Comparison of ENCODE assay signal across 4 fruit fly cellular contexts in the genomic region with DNA sequence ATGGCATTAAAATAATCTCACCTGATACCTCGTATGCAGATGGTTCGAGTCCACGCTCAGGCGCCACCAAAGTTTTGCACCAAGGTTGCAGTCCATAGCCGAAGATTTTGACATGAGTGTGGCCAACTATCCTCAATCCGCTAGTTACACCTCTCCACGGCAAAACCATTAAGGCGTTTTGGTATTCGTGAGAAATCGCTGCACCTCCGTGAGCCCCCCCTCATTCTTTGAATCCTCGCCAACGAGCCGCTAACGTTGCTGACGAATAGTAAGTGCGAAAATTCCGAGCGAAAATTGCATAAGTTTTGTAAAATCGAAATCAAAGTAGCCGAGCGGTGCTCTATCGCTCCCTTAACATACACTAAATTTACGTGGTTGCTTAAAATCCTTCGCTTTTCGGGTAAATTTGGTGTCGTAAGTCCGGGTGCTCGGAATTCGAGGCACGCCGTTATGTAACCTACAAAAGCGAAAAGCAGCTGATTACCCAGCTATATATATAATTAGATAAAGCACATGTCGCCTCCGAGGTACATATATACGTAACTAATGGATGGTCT.
TF ChIP-seq lines count a peak whose summit lies in the region.

A gene (plus strand): TSS at position 217 of the 557 bp plus-strand sequence.

TF ChIP-seq in whole organism, embryonic, 481 proteins besides CTCF, POLR2A, EP300 and RAD21 (continued from another document and continues in another):
- TF ChIP-seq kah (GFP tag; optimal IDR thresholded peaks at IDR 0.05; lab: Kevin White, UChicago): peak; percentile 17
- peak; percentile 83 for TF ChIP-seq trem (tag; optimal IDR thresholded peaks at IDR 0.05; lab: Kevin White, UChicago)
- no peak for TF ChIP-seq wdn (GFP tag; IDR thresholded peaks at IDR 0.05; lab: Robert Waterston, UW)
- TF ChIP-seq ro (GFP tag; IDR thresholded peaks at IDR 0.05; lab: Robert Waterston, UW): no peak
- TF ChIP-seq dati (GFP tag; IDR thresholded peaks at IDR 0.05; lab: Robert Waterston, UW): no peak
- TF ChIP-seq dm (GFP tag; optimal IDR thresholded peaks at IDR 0.05; lab: Kevin White, UChicago): peak; percentile 34
- TF ChIP-seq zf30C (GFP tag; optimal IDR thresholded peaks at IDR 0.05; lab: Kevin White, UChicago): peak; percentile 44
- TF ChIP-seq rib (GFP tag; IDR thresholded peaks at IDR 0.05; lab: Robert Waterston, UW): no peak; the same call in 1 of the 2 replicates
- no peak for TF ChIP-seq z (GFP tag; IDR thresholded peaks at IDR 0.05; lab: Robert Waterston, UW)
- TF ChIP-seq Trl (optimal IDR thresholded peaks at IDR 0.05; lab: Kevin White, UChicago): no peak
- TF ChIP-seq Trl (GFP tag; optimal IDR thresholded peaks at IDR 0.05; lab: Kevin White, UChicago): no peak
- TF ChIP-seq gfzf (GFP tag; optimal IDR thresholded peaks at IDR 0.05; lab: Kevin White, UChicago): peak; percentile 98
- no peak for TF ChIP-seq Chrac-16 (GFP tag; optimal IDR thresholded peaks at IDR 0.05; lab: Kevin White, UChicago)
- TF ChIP-seq Nf-YC (tag; optimal IDR thresholded peaks at IDR 0.05; lab: Kevin White, UChicago): peak; percentile 36
- TF ChIP-seq CG4360 (GFP tag; IDR thresholded peaks at IDR 0.05; lab: Robert Waterston, UW): no peak
- no peak for TF ChIP-seq NC2α (GFP tag; optimal IDR thresholded peaks at IDR 0.05; lab: Kevin White, UChicago)
- TF ChIP-seq CG14050 (GFP tag; IDR thresholded peaks at IDR 0.05; lab: Robert Waterston, UW): no peak
- no peak for TF ChIP-seq Taf1 (GFP tag; IDR thresholded peaks at IDR 0.05; lab: Robert Waterston, UW)
- peak; percentile 47 for TF ChIP-seq grau (tag; optimal IDR thresholded peaks at IDR 0.05; lab: Kevin White, UChicago)
- TF ChIP-seq D19A (tag; optimal IDR thresholded peaks at IDR 0.05; lab: Kevin White, UChicago): peak; percentile 27
- TF ChIP-seq CG3726 (GFP tag; IDR thresholded peaks at IDR 0.05; lab: Robert Waterston, UW): no peak
- TF ChIP-seq CG31224 (GFP tag; IDR thresholded peaks at IDR 0.05; lab: Robert Waterston, UW): no peak
- no peak for TF ChIP-seq CG10654 (GFP tag; optimal IDR thresholded peaks at IDR 0.05; lab: Kevin White, UChicago)
- TF ChIP-seq B-H2 (GFP tag; optimal IDR thresholded peaks at IDR 0.05; lab: Kevin White, UChicago): peak; percentile 56
- no peak for TF ChIP-seq CG10366 (GFP tag; IDR thresholded peaks at IDR 0.05; lab: Robert Waterston, UW)
- no peak for TF ChIP-seq CG2889 (GFP tag; IDR thresholded peaks at IDR 0.05; lab: Robert Waterston, UW)
- no peak for TF ChIP-seq cas (GFP tag; IDR thresholded peaks at IDR 0.05; lab: Robert Waterston, UW)
- TF ChIP-seq Adf1 (GFP tag; IDR thresholded peaks at IDR 0.05; lab: Robert Waterston, UW): no peak; the same call in 1 of the 2 replicates
- TF ChIP-seq CG13775 (GFP tag; optimal IDR thresholded peaks at IDR 0.05; lab: Kevin White, UChicago): peak; percentile 9
- TF ChIP-seq nau (GFP tag; optimal IDR thresholded peaks at IDR 0.05; lab: Kevin White, UChicago): peak; percentile 50
- peak; percentile 22; the same call in 1 of the 2 replicates for TF ChIP-seq ranshi (GFP tag; IDR thresholded peaks at IDR 0.05; lab: Robert Waterston, UW)
- peak; percentile 49; the same call in 1 of the 2 replicates for TF ChIP-seq slbo (GFP tag; IDR thresholded peaks at IDR 0.05; lab: Robert Waterston, UW)

TF ChIP-seq in whole organism, prepupa, 60 proteins besides CTCF, POLR2A, EP300 and RAD21 (continued from another document and continues in another):
- TF ChIP-seq CG8632 (GFP tag; optimal IDR thresholded peaks at IDR 0.05; lab: Kevin White, UChicago) (no peak), CG7368 (GFP tag; optimal IDR thresholded peaks at IDR 0.05; lab: Kevin White, UChicago) (no peak), fd85E (GFP tag; optimal IDR thresholded peaks at IDR 0.05; lab: Kevin White, UChicago) (no peak), CG6276 (GFP tag; optimal IDR thresholded peaks at IDR 0.05; lab: Kevin White, UChicago) (no peak), CG16779 (tag; optimal IDR thresholded peaks at IDR 0.05; lab: Kevin White, UChicago) (no peak), CG6163 (GFP tag; IDR thresholded peaks at IDR 0.05; lab: Robert Waterston, UW) (0 out of 3 replicates have a peak, but pooled peaks have one; percentile 14), CG6808 (GFP tag; optimal IDR thresholded peaks at IDR 0.05; lab: Kevin White, UChicago) (no peak), CG15336 (GFP tag; IDR thresholded peaks at IDR 0.05; lab: Robert Waterston, UW) (0 out of 2 replicates have a peak, but pooled peaks have one; percentile 9), CG3032 (tag; optimal IDR thresholded peaks at IDR 0.05; lab: Kevin White, UChicago) (peak; percentile 20), CG4318 (GFP tag; optimal IDR thresholded peaks at IDR 0.05; lab: Kevin White, UChicago) (no peak), cyc (GFP tag; optimal IDR thresholded peaks at IDR 0.05; lab: Kevin White, UChicago) (no peak), CG10669 (GFP tag; optimal IDR thresholded peaks at IDR 0.05; lab: Kevin White, UChicago) (no peak), Eip93F (GFP tag; optimal IDR thresholded peaks at IDR 0.05; lab: Kevin White, UChicago) (no peak), CG8119 (GFP tag; IDR thresholded peaks at IDR 0.05; lab: Robert Waterston, UW) (peak; percentile 42; the same call in 2 of the 3 replicates), vri (GFP tag; optimal IDR thresholded peaks at IDR 0.05; lab: Kevin White, UChicago) (peak; percentile 100), OdsH (GFP tag; optimal IDR thresholded peaks at IDR 0.05; lab: Kevin White, UChicago) (no peak), CG32006 (GFP tag; optimal IDR thresholded peaks at IDR 0.05; lab: Kevin White, UChicago) (no peak), CG6792 (GFP tag; optimal IDR thresholded peaks at IDR 0.05; lab: Kevin White, UChicago) (no peak), Eip78C (GFP tag; lab: Kevin White, UChicago) (peak; percentile 61), svp (GFP tag; lab: Kevin White, UChicago) (peak; percentile 70), Hr4 (GFP tag; optimal IDR thresholded peaks at IDR 0.05; lab: Kevin White, UChicago) (no peak), Ets96B (tag; optimal IDR thresholded peaks at IDR 0.05; lab: Kevin White, UChicago) (peak; percentile 0), Eip75B (GFP tag; optimal IDR thresholded peaks at IDR 0.05; lab: Kevin White, UChicago) (peak; percentile 18), dsx (GFP tag; optimal IDR thresholded peaks at IDR 0.05; lab: Kevin White, UChicago; ENCODE audit: poor library complexity, severe bottlenecking) (peak; percentile 26), CG3919 (GFP tag; optimal IDR thresholded peaks at IDR 0.05; lab: Kevin White, UChicago) (peak; percentile 15), net (GFP tag; optimal IDR thresholded peaks at IDR 0.05; lab: Kevin White, UChicago) (no peak), CG11294 (GFP tag; IDR thresholded peaks at IDR 0.05; lab: Robert Waterston, UW) (no peak), Sox14 (GFP tag; optimal IDR thresholded peaks at IDR 0.05; lab: Kevin White, UChicago) (peak; percentile 39), achi (GFP tag; optimal IDR thresholded peaks at IDR 0.05; lab: Kevin White, UChicago) (no peak), Hr39 (GFP tag; optimal IDR thresholded peaks at IDR 0.05; lab: Kevin White, UChicago) (no peak), topi (GFP tag; optimal IDR thresholded peaks at IDR 0.05; lab: Kevin White, UChicago) (peak; percentile 22), ss (GFP tag; optimal IDR thresholded peaks at IDR 0.05; lab: Kevin White, UChicago) (peak in 1 of 2 experiments; percentile 44)

TF ChIP-seq in whole organism, pupa, 21 proteins besides CTCF, POLR2A, EP300 and RAD21 (continued from another document):
- TF ChIP-seq CG12605 (GFP tag; IDR thresholded peaks at IDR 0.05; lab: Robert Waterston, UW) (0 out of 2 replicates have a peak, but pooled peaks have one; percentile 8), CG32121 (GFP tag; IDR thresholded peaks at IDR 0.05; lab: Robert Waterston, UW) (no peak)

TF ChIP-seq in whole organism, wandering third instar larva, 38 proteins besides CTCF, POLR2A, EP300 and RAD21 (continued from another document):
- TF ChIP-seq N (GFP tag; optimal IDR thresholded peaks at IDR 0.05; lab: Kevin White, UChicago): no peak
- no peak for TF ChIP-seq CG32264 (GFP tag; optimal IDR thresholded peaks at IDR 0.05; lab: Kevin White, UChicago)
- peak; percentile 8 for TF ChIP-seq fru (GFP tag; optimal IDR thresholded peaks at IDR 0.05; lab: Kevin White, UChicago)
- TF ChIP-seq Abd-B (GFP tag; optimal IDR thresholded peaks at IDR 0.05; lab: Kevin White, UChicago): no peak
- no peak for TF ChIP-seq dl (GFP tag; optimal IDR thresholded peaks at IDR 0.05; lab: Kevin White, UChicago; ENCODE audit: insufficient read depth in 1 of 2, partially characterized antibody in 2 of 2)
- TF ChIP-seq foxo (GFP tag; optimal IDR thresholded peaks at IDR 0.05; lab: Kevin White, UChicago): peak in 1 of 2 experiments; percentile 42
- no peak for TF ChIP-seq pan (optimal IDR thresholded peaks at IDR 0.05; lab: Kevin White, UChicago)
- no peak for TF ChIP-seq Dfd (GFP tag; optimal IDR thresholded peaks at IDR 0.05; lab: Kevin White, UChicago)
- no peak for TF ChIP-seq CG9705 (GFP tag; optimal IDR thresholded peaks at IDR 0.05; lab: Kevin White, UChicago)
- peak; percentile 4 for TF ChIP-seq OdsH (GFP tag; optimal IDR thresholded peaks at IDR 0.05; lab: Kevin White, UChicago)
- no peak for TF ChIP-seq jim (GFP tag; optimal IDR thresholded peaks at IDR 0.05; lab: Kevin White, UChicago)
- peak; percentile 46 for TF ChIP-seq rgr (GFP tag; optimal IDR thresholded peaks at IDR 0.05; lab: Kevin White, UChicago)
- TF ChIP-seq tai (GFP tag; optimal IDR thresholded peaks at IDR 0.05; lab: Kevin White, UChicago): no peak
- TF ChIP-seq GATAd (GFP tag; optimal IDR thresholded peaks at IDR 0.05; lab: Kevin White, UChicago): no peak
- no peak for TF ChIP-seq lola (GFP tag; optimal IDR thresholded peaks at IDR 0.05; lab: Kevin White, UChicago)
- no peak for TF ChIP-seq Myc (optimal IDR thresholded peaks at IDR 0.05; lab: Kevin White, UChicago)
- peak; percentile 20 for TF ChIP-seq HLH106 (tag; optimal IDR thresholded peaks at IDR 0.05; lab: Kevin White, UChicago)
